Worm (Caenorhabditis elegans) whole organism, early embryonic: ENCODE results near the gene ZK792.5.

Experiments used
- aly-1 ChIP-seq: sonication (generic microtip); optimal IDR thresholded peaks from 2 replicates; lab custom pipeline; 2016; ENCODE audit warnings: missing genetic modification characterization, missing compliant biosample characterization
- ama-1 ChIP-seq: fragments of 150-350 bp; optimal IDR thresholded peaks from 2 replicates; lab custom pipeline; 2014
- flt-1 ChIP-seq: fragments of 200-800 bp; sonication (Bioruptor generic); IDR thresholded peaks from 2 replicates; pipeline ENCODE4 v1.3.6; 2022; ENCODE audit warnings: missing genetic modification characterization, missing compliant biosample characterization
- hmbx-1 ChIP-seq: sonication (generic microtip); optimal IDR thresholded peaks from 2 replicates; lab custom pipeline; 2016; ENCODE audit warnings: mild to moderate bottlenecking, missing genetic modification characterization, missing compliant biosample characterization
- hmg-4 ChIP-seq: fragments of 200-800 bp; sonication (Bioruptor generic); optimal IDR thresholded peaks from 2 replicates; lab custom pipeline; 2018; ENCODE audit warnings: mild to moderate bottlenecking, missing genetic modification characterization, missing compliant biosample characterization
- sea-1 ChIP-seq: fragments of 200-800 bp; sonication (Bioruptor generic); conservative IDR thresholded peaks from 2 replicates; pipeline ENCODE4 v1.3.6; 2022; ENCODE audit warnings: missing genetic modification characterization, missing compliant biosample characterization
- tbx-11 ChIP-seq: fragments of 200-800 bp; sonication (Bioruptor generic); IDR thresholded peaks from 2 replicates; pipeline ENCODE4 v1.3.6; 2022; ENCODE audit warnings: missing genetic modification characterization, missing compliant biosample characterization
- tbx-37 ChIP-seq: fragments of 200-800 bp; sonication (Bioruptor generic); conservative IDR thresholded peaks from 2 replicates; pipeline ENCODE4 v1.3.6; 2022; ENCODE audit warnings: missing genetic modification reagents, missing genetic modification characterization, missing compliant biosample characterization

DNA sequence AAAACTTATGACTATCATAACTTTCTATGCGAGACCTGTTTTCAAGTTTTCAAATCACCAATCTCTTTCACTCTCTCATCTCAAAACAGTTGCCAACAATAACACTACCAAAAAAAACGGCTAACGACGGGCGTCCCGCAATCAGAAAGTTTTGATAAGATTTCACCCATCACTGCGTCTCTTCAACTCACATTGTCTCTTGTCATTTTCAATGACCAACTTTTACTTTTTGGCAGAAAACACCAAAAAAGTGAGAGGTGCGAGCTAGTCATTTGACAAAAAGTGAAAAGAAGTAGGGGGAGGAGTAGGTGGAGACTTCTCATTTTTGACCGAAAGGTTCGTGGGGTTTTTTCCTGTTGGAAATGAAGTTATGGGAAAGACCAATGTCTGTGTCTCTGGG lies 30.7 kb upstream of the ZK792.5 start:
- TF ChIP-seq aly-1 (tag; lab: Kevin White, UChicago) (no peak), tbx-11 (GFP tag; lab: Robert Waterston, UW) (no peak), hmbx-1 (no peak), hmg-4 (no peak), tbx-37 (no peak), flt-1 (GFP tag; lab: Robert Waterston, UW) (no peak), ama-1 (no peak), sea-1 (no peak)
